Fruit fly (Drosophila melanogaster) whole organism, wandering third instar larva: Measurements from ENCODE around the gene Ccdc39.

Experiments
- CG32264 ChIP-seq: fragments of 200-800 bp; sonication (Bioruptor generic); optimal IDR thresholded peaks from 2 replicates; lab custom pipeline; 2016; ENCODE audit warnings: missing biosample characterization, missing genetic modification characterization
- CG9705 ChIP-seq: fragments of 200-800 bp; sonication (Bioruptor generic); optimal IDR thresholded peaks from 2 replicates; lab custom pipeline; 2018; ENCODE audit warnings: missing biosample characterization, mild to moderate bottlenecking, missing genetic modification characterization
- CrebA ChIP-seq: fragments of 200-800 bp; sonication (Bioruptor generic); optimal IDR thresholded peaks from 2 replicates; lab custom pipeline; 2016; ENCODE audit warnings: missing biosample characterization, mild to moderate bottlenecking, missing genetic modification characterization, borderline replicate concordance
- Dif ChIP-seq: fragments of 200-275, 200-300 bp; sonication (Bioruptor generic); optimal IDR thresholded peaks from 2 replicates; lab custom pipeline; 2018; ENCODE audit warnings: missing biosample characterization, missing genetic modification characterization; ENCODE audit not compliant: partially characterized antibody
- GATAd ChIP-seq: sonication (Bioruptor generic); optimal IDR thresholded peaks from 2 replicates; lab custom pipeline; 2016; ENCODE audit warnings: missing biosample characterization, missing genetic modification characterization
- HLH106 ChIP-seq: fragments of 200-800 bp; optimal IDR thresholded peaks from 3 replicates; lab custom pipeline; 2019; ENCODE audit warnings: missing biosample characterization, mild to moderate bottlenecking, missing genetic modification characterization, moderate library complexity
- Hnf4 ChIP-seq: fragments of 200-800 bp; sonication (Bioruptor generic); optimal IDR thresholded peaks from 2 replicates; lab custom pipeline; 2016; ENCODE audit warnings: missing biosample characterization, mild to moderate bottlenecking, missing genetic modification characterization
- Hr78 ChIP-seq: fragments of >200 bp; optimal IDR thresholded peaks from 2 replicates; lab custom pipeline; 2017; ENCODE audit warnings: missing biosample characterization, missing genetic modification characterization
- Hr83 ChIP-seq: fragments of 200-300 bp; sonication (Bioruptor generic); optimal IDR thresholded peaks from 2 replicates; lab custom pipeline; 2016; ENCODE audit warnings: missing biosample characterization, mild to moderate bottlenecking, missing genetic modification characterization, moderate library complexity; ENCODE audit not compliant: poor library complexity, severe bottlenecking
- Jra ChIP-seq: sonication (Bioruptor generic); optimal IDR thresholded peaks from 2 replicates; lab custom pipeline; 2016; ENCODE audit warnings: missing biosample characterization, missing genetic modification characterization
- Mio ChIP-seq: sonication (Bioruptor generic); optimal IDR thresholded peaks from 2 replicates; lab custom pipeline; 2016; ENCODE audit warnings: missing biosample characterization, missing genetic modification characterization
- Myc ChIP-seq: fragments of >200 bp; optimal IDR thresholded peaks from 2 replicates; lab custom pipeline; 2017
- OdsH ChIP-seq: fragments of 200-800 bp; sonication (Bioruptor generic); optimal IDR thresholded peaks from 2 replicates; lab custom pipeline; 2016; ENCODE audit warnings: missing biosample characterization, mild to moderate bottlenecking, missing genetic modification characterization
- Sp1 ChIP-seq: fragments of 200-800 bp; sonication (Bioruptor generic); optimal IDR thresholded peaks from 3 replicates; lab custom pipeline; 2019; ENCODE audit warnings: missing biosample characterization, mild to moderate bottlenecking, missing genetic modification characterization, moderate library complexity
- Vsx2 ChIP-seq: fragments of 200-300, 225-300 bp; sonication (Bioruptor generic); optimal IDR thresholded peaks from 2 replicates; lab custom pipeline; 2018; ENCODE audit warnings: missing biosample characterization, missing genetic modification characterization; ENCODE audit not compliant: partially characterized antibody
- br ChIP-seq: fragments of 200-800 bp; sonication (Bioruptor generic); optimal IDR thresholded peaks from 2 replicates; lab custom pipeline; 2016; ENCODE audit warnings: missing biosample characterization, missing genetic modification characterization
- brk ChIP-seq: fragments of 200-800 bp; sonication (Bioruptor generic); optimal IDR thresholded peaks from 2 replicates; lab custom pipeline; 2016; ENCODE audit warnings: missing biosample characterization, mild to moderate bottlenecking, missing genetic modification characterization
- dl ChIP-seq, 2 experiments: fragments of 175-275, 200-275 bp in 1 of 2; fragments of 200-275 bp in 1 of 2; sonication (Bioruptor generic); optimal IDR thresholded peaks; lab custom pipeline; 2018; ENCODE audit warnings: mild to moderate bottlenecking in 2 of 2, missing biosample characterization in 2 of 2, missing genetic modification characterization in 2 of 2, moderate library complexity in 2 of 2; ENCODE audit not compliant: partially characterized antibody in 2 of 2, insufficient read depth in 1 of 2
- dmrt93B ChIP-seq: fragments of 200-800 bp; sonication (Bioruptor generic); optimal IDR thresholded peaks from 2 replicates; lab custom pipeline; 2018; ENCODE audit warnings: missing biosample characterization, mild to moderate bottlenecking, missing genetic modification characterization
- dsf ChIP-seq: sonication (Bioruptor generic); optimal IDR thresholded peaks from 2 replicates; lab custom pipeline; 2016; ENCODE audit warnings: missing biosample characterization, missing genetic modification characterization, borderline replicate concordance
- ey ChIP-seq: fragments of 200-800 bp; sonication (Bioruptor generic); optimal IDR thresholded peaks from 2 replicates; lab custom pipeline; 2016; ENCODE audit warnings: missing biosample characterization, missing genetic modification characterization
- foxo ChIP-seq, 2 experiments: fragments of 200-800 bp; sonication (Bioruptor generic); optimal IDR thresholded peaks; 2 replicates in 1 of 2; 3 replicates in 1 of 2; lab custom pipeline; 2016 to 2017; ENCODE audit warnings: missing biosample characterization in 2 of 2, missing genetic modification characterization in 2 of 2
- fru ChIP-seq: fragments of 200-800 bp; sonication (Bioruptor generic); optimal IDR thresholded peaks from 3 replicates; lab custom pipeline; 2016; ENCODE audit warnings: missing biosample characterization, mild to moderate bottlenecking, missing genetic modification characterization
- h ChIP-seq: fragments of 200-800 bp; sonication (Bioruptor generic); optimal IDR thresholded peaks from 3 replicates; lab custom pipeline; 2016; ENCODE audit warnings: missing biosample characterization, mild to moderate bottlenecking, missing genetic modification characterization
- jim ChIP-seq: fragments of 175-275, 200-325 bp; sonication (Bioruptor generic); optimal IDR thresholded peaks from 2 replicates; lab custom pipeline; 2016; ENCODE audit warnings: missing biosample characterization, mild to moderate bottlenecking, missing genetic modification characterization
- pan ChIP-seq: fragments of >200 bp; optimal IDR thresholded peaks from 2 replicates; lab custom pipeline; 2017
- rgr ChIP-seq: fragments of 200-800 bp; sonication (Bioruptor generic); optimal IDR thresholded peaks from 3 replicates; lab custom pipeline; 2016; ENCODE audit warnings: missing biosample characterization, mild to moderate bottlenecking, missing genetic modification characterization
- sage ChIP-seq: fragments of 200-800 bp; sonication (Bioruptor generic); optimal IDR thresholded peaks from 2 replicates; lab custom pipeline; 2016; ENCODE audit warnings: missing biosample characterization, mild to moderate bottlenecking, missing genetic modification characterization
- sv ChIP-seq: fragments of 200-800 bp; sonication (Bioruptor generic); optimal IDR thresholded peaks from 3 replicates; lab custom pipeline; 2016; ENCODE audit warnings: missing biosample characterization, missing genetic modification characterization
- usp ChIP-seq: fragments of >200 bp; optimal IDR thresholded peaks from 2 replicates; lab custom pipeline; 2017; ENCODE audit warnings: missing biosample characterization, missing genetic modification characterization
- woc ChIP-seq: sonication (Bioruptor generic); optimal IDR thresholded peaks from 2 replicates; lab custom pipeline; 2016; ENCODE audit warnings: missing biosample characterization, mild to moderate bottlenecking, missing genetic modification characterization

Ccdc39 gene

dm6 chr3R:4768711-4769239 is 15.7 kb downstream of the Ccdc39 start:
- TF ChIP-seq dl (GFP tag; optimal IDR thresholded peaks at IDR 0.05; lab: Kevin White, UChicago; ENCODE audit: insufficient read depth in 1 of 2, partially characterized antibody in 2 of 2) (no peak), brk (GFP tag; lab: Kevin White, UChicago) (no peak), sv (GFP tag; lab: Kevin White, UChicago) (no peak), Dif (GFP tag; lab: Kevin White, UChicago) (no peak), OdsH (GFP tag; lab: Kevin White, UChicago) (no peak), fru (GFP tag; lab: Kevin White, UChicago) (no peak), dsf (GFP tag; lab: Kevin White, UChicago) (no peak), jim (GFP tag; lab: Kevin White, UChicago) (no peak), Vsx2 (GFP tag; lab: Kevin White, UChicago) (no peak), ey (GFP tag; lab: Kevin White, UChicago) (no peak), Hr78 (no peak), foxo (GFP tag; optimal IDR thresholded peaks at IDR 0.05; lab: Kevin White, UChicago) (no peak), dmrt93B (GFP tag; lab: Kevin White, UChicago) (no peak), Sp1 (GFP tag; lab: Kevin White, UChicago) (no peak)

- peak; percentile 12 for TF ChIP-seq sage
- no peak for TF ChIP-seq woc (GFP tag; lab: Kevin White, UChicago)
- TF ChIP-seq sv (GFP tag; lab: Kevin White, UChicago) = no peak
- TF ChIP-seq usp (GFP tag; lab: Kevin White, UChicago) = no peak
- no peak for TF ChIP-seq Mio (GFP tag; lab: Kevin White, UChicago)
- no peak for TF ChIP-seq HLH106
- no peak for TF ChIP-seq CG32264 (GFP tag; lab: Kevin White, UChicago)
- peak; percentile 37 for TF ChIP-seq Hr83 (GFP tag; lab: Kevin White, UChicago)
- no peak for TF ChIP-seq GATAd
- TF ChIP-seq CrebA = peak; percentile 52
- peak; percentile 38 for TF ChIP-seq br
- TF ChIP-seq CG9705 (GFP tag; lab: Kevin White, UChicago) = no peak
- peak; percentile 4 for TF ChIP-seq rgr (GFP tag; lab: Kevin White, UChicago)
- TF ChIP-seq Sp1 (GFP tag; lab: Kevin White, UChicago) = peak; percentile 77
- peak; percentile 28 for TF ChIP-seq Hnf4 (GFP tag; lab: Kevin White, UChicago)
- TF ChIP-seq h (GFP tag; lab: Kevin White, UChicago) = peak; percentile 25
- TF ChIP-seq pan = no peak
- TF ChIP-seq Vsx2 (GFP tag; lab: Kevin White, UChicago) = no peak
Observed at dm6 chr3R:4761372-4761771, 23.1 kb downstream of the Ccdc39 start.

- TF ChIP-seq Sp1 (GFP tag; lab: Kevin White, UChicago) = no peak
- no peak for TF ChIP-seq Hr83 (GFP tag; lab: Kevin White, UChicago)
- no peak for TF ChIP-seq brk (GFP tag; lab: Kevin White, UChicago)
- TF ChIP-seq foxo (GFP tag; optimal IDR thresholded peaks at IDR 0.05; lab: Kevin White, UChicago) = no peak
- no peak for TF ChIP-seq Dif (GFP tag; lab: Kevin White, UChicago)
- no peak for TF ChIP-seq OdsH (GFP tag; lab: Kevin White, UChicago)
- no peak for TF ChIP-seq Hnf4 (GFP tag; lab: Kevin White, UChicago)
- no peak for TF ChIP-seq dsf (GFP tag; lab: Kevin White, UChicago)
- TF ChIP-seq CG9705 (GFP tag; lab: Kevin White, UChicago) = no peak
- no peak for TF ChIP-seq h (GFP tag; lab: Kevin White, UChicago)
- no peak for TF ChIP-seq Jra (GFP tag; lab: Kevin White, UChicago)
Observed at dm6 chr3R:4749735-4750134, 34.8 kb downstream of the Ccdc39 start, which contains the start of gene atms. Gene atms (plus strand): TSS chr3R:4750035.

- no peak for TF ChIP-seq dl (GFP tag; optimal IDR thresholded peaks at IDR 0.05; lab: Kevin White, UChicago; ENCODE audit: insufficient read depth in 1 of 2, partially characterized antibody in 2 of 2)
- TF ChIP-seq Jra (GFP tag; lab: Kevin White, UChicago) = no peak
- no peak for TF ChIP-seq brk (GFP tag; lab: Kevin White, UChicago)
- no peak for TF ChIP-seq HLH106
- TF ChIP-seq foxo (GFP tag; optimal IDR thresholded peaks at IDR 0.05; lab: Kevin White, UChicago) = no peak
- TF ChIP-seq OdsH (GFP tag; lab: Kevin White, UChicago) = no peak
- no peak for TF ChIP-seq br
- TF ChIP-seq Myc (lab: Kevin White, UChicago) = no peak
- no peak for TF ChIP-seq h (GFP tag; lab: Kevin White, UChicago)
- no peak for TF ChIP-seq Vsx2 (GFP tag; lab: Kevin White, UChicago)
Observed at dm6 chr3R:4748888-4749717, 35.4 kb downstream of the Ccdc39 start, which contains the start of gene tacc. Gene tacc (minus strand): TSS chr3R:4749056.
